Worm (Caenorhabditis elegans): ENCODE measurements around the gene B0416.3.

Gene B0416.3

DNA sequence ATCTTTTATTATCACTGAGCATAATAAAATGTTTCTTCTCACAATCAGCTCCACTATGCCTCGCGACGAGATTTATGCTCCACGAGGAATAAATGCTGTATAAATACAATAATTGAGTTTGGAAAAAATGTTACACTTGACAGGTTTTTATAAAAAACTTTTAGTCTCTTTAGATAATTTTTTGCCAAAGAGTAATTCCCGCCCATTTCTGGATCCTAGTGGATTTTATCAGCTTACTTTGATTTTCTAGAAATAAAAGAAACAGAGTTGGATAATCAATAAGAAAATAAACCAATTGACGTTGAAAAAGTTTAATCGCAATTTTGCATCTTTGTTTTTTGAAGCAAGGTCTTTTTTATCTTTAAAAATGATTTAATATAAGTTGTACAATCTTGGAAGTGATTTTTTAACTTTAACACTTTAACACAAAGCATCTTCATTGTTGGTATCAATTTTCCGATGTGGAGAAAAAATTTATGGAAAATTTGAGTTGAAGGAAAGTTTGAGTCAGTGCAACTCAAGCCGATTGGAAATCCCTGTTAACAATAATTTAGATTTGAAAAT lies 29.7 kb upstream of the B0416.3 start:
- TF ChIP-seq tlp-1 (tag; optimal IDR thresholded peaks at IDR 0.05): no peak
- peak; percentile 61 for TF ChIP-seq ama-1 (optimal IDR thresholded peaks at IDR 0.05)
- TF ChIP-seq mdl-1 (tag; optimal IDR thresholded peaks at IDR 0.05): no peak
- TF ChIP-seq lin-14 (GFP tag; optimal IDR thresholded peaks at IDR 0.05): no peak
- TF ChIP-seq sptf-1 (tag; optimal IDR thresholded peaks at IDR 0.05): no peak
- no peak for TF ChIP-seq tbx-2 (tag; optimal IDR thresholded peaks at IDR 0.05)
- no peak for TF ChIP-seq unc-86 (tag; optimal IDR thresholded peaks at IDR 0.05)
- TF ChIP-seq sup-37 (GFP tag; optimal IDR thresholded peaks at IDR 0.05): no peak
- no peak for TF ChIP-seq nhr-237 (tag; optimal IDR thresholded peaks at IDR 0.05)
- no peak for TF ChIP-seq dpl-1 (GFP tag; optimal IDR thresholded peaks at IDR 0.05)
- no peak for TF ChIP-seq snu-23 (GFP tag; optimal IDR thresholded peaks at IDR 0.05)
- TF ChIP-seq alr-1 (tag; optimal IDR thresholded peaks at IDR 0.05; ENCODE audit: borderline replicate concordance): no peak
- peak; percentile 60 for TF ChIP-seq elt-2 (tag; optimal IDR thresholded peaks at IDR 0.05)
- no peak for TF ChIP-seq fkh-4 (tag; optimal IDR thresholded peaks at IDR 0.05; ENCODE audit: borderline replicate concordance)
- TF ChIP-seq aha-1 (tag; optimal IDR thresholded peaks at IDR 0.05): no peak
- no peak for TF ChIP-seq mab-9 (GFP tag; IDR thresholded peaks at IDR 0.05)

DNA sequence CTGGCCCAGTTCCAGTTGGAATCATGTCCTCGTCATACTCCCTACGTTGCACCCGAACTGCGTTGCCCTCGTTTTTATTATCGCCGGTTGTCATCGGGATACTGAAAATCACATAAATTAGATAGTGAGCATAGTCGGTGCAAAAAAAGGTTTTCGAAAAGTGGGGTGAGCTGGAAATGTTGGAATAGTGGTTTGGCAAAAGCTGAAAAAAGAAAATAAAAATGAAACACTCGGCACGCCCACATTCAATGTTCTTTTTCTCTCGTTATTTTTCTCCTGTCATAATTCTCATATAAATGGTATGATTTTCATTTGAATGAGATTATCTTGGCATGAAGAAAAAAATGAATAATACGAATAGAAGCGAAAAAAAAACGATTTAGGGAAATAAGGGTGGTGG lies 27.2 kb upstream of the B0416.3 start, which contains the start of gene F18G5.6:
TSS of gene F18G5.6 (minus strand) at position 101 of the 400 bp plus-strand sequence.
- no peak for TF ChIP-seq tlp-1 (tag; optimal IDR thresholded peaks at IDR 0.05)
- TF ChIP-seq nhr-237 (tag; optimal IDR thresholded peaks at IDR 0.05): no peak
- no peak for TF ChIP-seq nhr-19 (GFP tag; conservative IDR thresholded peaks at IDR 0.05)
- TF ChIP-seq C16A3.4 (tag; optimal IDR thresholded peaks at IDR 0.05): no peak
- TF ChIP-seq tbx-2 (tag; optimal IDR thresholded peaks at IDR 0.05): no peak
- no peak for TF ChIP-seq nhr-84 (tag; optimal IDR thresholded peaks at IDR 0.05)
- no peak for TF ChIP-seq ztf-11 (tag; optimal IDR thresholded peaks at IDR 0.05)
- TF ChIP-seq skn-1 (tag; optimal IDR thresholded peaks at IDR 0.05): no peak
- no peak for TF ChIP-seq egl-13 (tag; optimal IDR thresholded peaks at IDR 0.05)
- no peak for TF ChIP-seq snpc-4 (tag; optimal IDR thresholded peaks at IDR 0.05)
- no peak for TF ChIP-seq grh-1 (GFP tag; IDR thresholded peaks at IDR 0.05)
- TF ChIP-seq lir-3 (tag; optimal IDR thresholded peaks at IDR 0.05; ENCODE audit: poor library complexity): no peak
- TF ChIP-seq Y116A8C.19 (tag; optimal IDR thresholded peaks at IDR 0.05; ENCODE audit: borderline replicate concordance): no peak
- no peak for TF ChIP-seq sup-37 (GFP tag; optimal IDR thresholded peaks at IDR 0.05)
- TF ChIP-seq mab-9 (GFP tag; IDR thresholded peaks at IDR 0.05): no peak
- no peak for TF ChIP-seq elt-3 (tag; optimal IDR thresholded peaks at IDR 0.05)

DNA sequence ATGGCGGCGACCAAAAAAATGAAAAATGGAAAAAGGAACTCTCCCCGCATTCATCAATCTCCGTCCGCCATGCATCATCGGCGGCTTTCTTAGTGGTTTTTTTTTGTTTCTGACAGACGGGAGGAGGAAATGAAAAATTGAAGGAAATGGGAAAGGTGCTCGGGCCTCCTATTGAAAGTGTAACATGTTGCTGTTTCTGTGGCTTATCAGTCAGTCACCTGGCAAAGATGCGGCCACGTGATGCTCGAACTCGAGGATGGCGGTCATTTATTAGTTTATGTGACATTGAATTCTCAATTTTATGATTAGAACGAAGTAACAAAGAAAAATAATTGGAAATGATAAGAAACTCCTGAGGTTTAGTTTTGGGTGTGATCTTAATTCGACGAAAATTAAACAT lies 26.8 kb upstream of the B0416.3 start:
- TF ChIP-seq nhr-90 (tag; optimal IDR thresholded peaks at IDR 0.05; ENCODE audit: poor library complexity): peak; percentile 26
- no peak for TF ChIP-seq ztf-11 (tag; optimal IDR thresholded peaks at IDR 0.05)
- TF ChIP-seq rnt-1 (tag; optimal IDR thresholded peaks at IDR 0.05): peak; percentile 52
- peak in 1 of 2 experiments; percentile 17 for TF ChIP-seq lsy-2 (tag; optimal IDR thresholded peaks at IDR 0.05)
- peak; percentile 17 for TF ChIP-seq nhr-19 (GFP tag; conservative IDR thresholded peaks at IDR 0.05)
- peak in 1 of 2 experiments; percentile 82 for TF ChIP-seq mdl-1 (tag; optimal IDR thresholded peaks at IDR 0.05)
- TF ChIP-seq hlh-17 (GFP tag; optimal IDR thresholded peaks at IDR 0.05; ENCODE audit: borderline replicate concordance): no peak
- peak; percentile 24 for TF ChIP-seq jun-1 (tag; optimal IDR thresholded peaks at IDR 0.05)
- peak; percentile 39 for TF ChIP-seq unc-130 (tag; optimal IDR thresholded peaks at IDR 0.05)
- TF ChIP-seq elt-2 (tag; optimal IDR thresholded peaks at IDR 0.05): peak; percentile 90
- no peak for TF ChIP-seq snpc-4 (tag; optimal IDR thresholded peaks at IDR 0.05)
- no peak for TF ChIP-seq vab-15 (tag; optimal IDR thresholded peaks at IDR 0.05)
- TF ChIP-seq nhr-85 (tag): no peak
- TF ChIP-seq ama-1 (optimal IDR thresholded peaks at IDR 0.05): no peak
- peak; percentile 55 for TF ChIP-seq nhr-20 (tag; optimal IDR thresholded peaks at IDR 0.05)
- no peak for TF ChIP-seq ceh-82 (tag; optimal IDR thresholded peaks at IDR 0.05)
- TF ChIP-seq snu-23 (GFP tag; optimal IDR thresholded peaks at IDR 0.05): peak; percentile 16
- TF ChIP-seq lin-35 (GFP tag; optimal IDR thresholded peaks at IDR 0.05): peak in 1 of 2 experiments; percentile 57
- TF ChIP-seq C34B4.2 (tag; optimal IDR thresholded peaks at IDR 0.05): no peak
- TF ChIP-seq lin-14 (GFP tag; optimal IDR thresholded peaks at IDR 0.05): peak; percentile 71
- peak; percentile 71 for TF ChIP-seq nhr-71 (tag; optimal IDR thresholded peaks at IDR 0.05)

Data from whole organism, L1 larva.